Worm (Caenorhabditis elegans): ENCODE measurements around the gene asm-1.

DNA sequence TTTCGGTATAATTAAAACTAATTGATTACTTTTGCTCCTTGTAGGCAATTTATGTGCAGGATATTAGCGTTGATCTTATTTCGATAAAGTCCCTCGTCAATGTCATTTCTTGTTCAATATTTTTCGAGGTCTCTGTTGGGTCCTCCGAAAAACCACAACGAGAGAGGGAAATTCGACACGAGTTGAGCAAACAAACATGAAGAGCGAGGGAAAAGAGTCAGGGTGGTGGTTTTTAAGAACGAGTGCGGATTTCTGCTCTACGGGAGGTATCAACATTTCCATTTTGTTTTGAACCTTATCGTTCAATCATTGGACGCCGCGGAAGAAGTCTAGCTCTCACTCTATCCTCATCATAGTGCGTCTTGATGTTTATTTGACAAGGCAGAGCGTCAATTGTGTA lies 24.9 kb downstream of the asm-1 start:
- no peak for TF ChIP-seq zag-1 (tag; optimal IDR thresholded peaks at IDR 0.05)
- TF ChIP-seq aly-2 (tag; optimal IDR thresholded peaks at IDR 0.05): no peak
- TF ChIP-seq unc-39 (tag; optimal IDR thresholded peaks at IDR 0.05): no peak
- TF ChIP-seq unc-130 (GFP tag; optimal IDR thresholded peaks at IDR 0.05): no peak
- no peak for TF ChIP-seq fkh-10 (GFP tag; optimal IDR thresholded peaks at IDR 0.05)
